Fruit fly (Drosophila melanogaster): ENCODE data around the gene GstD9.

GstD9 gene

dm6 chr3R:12408160-12408559 lies 40.8 kb upstream of the GstD9 start, which contains the start of gene CG5196 (continued):
- no peak for TF ChIP-seq CG3407 (GFP tag; optimal IDR thresholded peaks at IDR 0.05)
- TF ChIP-seq CG30403 (GFP tag; optimal IDR thresholded peaks at IDR 0.05), result no peak
- peak; percentile 49 for TF ChIP-seq Med (GFP tag)
- TF ChIP-seq grn (GFP tag; optimal IDR thresholded peaks at IDR 0.05), result no peak
- TF ChIP-seq Optix (GFP tag; IDR thresholded peaks at IDR 0.05), result no peak
- TF ChIP-seq chinmo (GFP tag; IDR thresholded peaks at IDR 0.05; ENCODE audit: partially characterized antibody), result peak; percentile 67; the same call in 1 of the 4 replicates
- TF ChIP-seq CG15269 (tag; optimal IDR thresholded peaks at IDR 0.05), result no peak
- TF ChIP-seq CG2199 (GFP tag; IDR thresholded peaks at IDR 0.05), result no peak
- peak; percentile 89 for TF ChIP-seq zen (tag; optimal IDR thresholded peaks at IDR 0.05)
- TF ChIP-seq CG3163 (GFP tag; optimal IDR thresholded peaks at IDR 0.05), result no peak
- no peak for TF ChIP-seq Atf-2 (GFP tag; optimal IDR thresholded peaks at IDR 0.05)
- no peak for TF ChIP-seq Bdp1 (GFP tag; optimal IDR thresholded peaks at IDR 0.05)
- no peak for TF ChIP-seq CG2129 (GFP tag; IDR thresholded peaks at IDR 0.05; ENCODE audit: partially characterized antibody)
- TF ChIP-seq ci (GFP tag; IDR thresholded peaks at IDR 0.05), result no peak; the same call in 2 of the 3 replicates
- TF ChIP-seq gsb (GFP tag; IDR thresholded peaks at IDR 0.05), result no peak
- no peak for TF ChIP-seq CG1529 (GFP tag; optimal IDR thresholded peaks at IDR 0.05)
- TF ChIP-seq H15 (GFP tag; IDR thresholded peaks at IDR 0.05), result no peak
- no peak for TF ChIP-seq gce (GFP tag; IDR thresholded peaks at IDR 0.05)
- 0 out of 3 replicates have a peak, but pooled peaks have one; percentile 27 for TF ChIP-seq zfh1 (GFP tag; IDR thresholded peaks at IDR 0.05)
- TF ChIP-seq CG11696 (GFP tag; IDR thresholded peaks at IDR 0.05), result no peak
- TF ChIP-seq CG8478 (optimal IDR thresholded peaks at IDR 0.05), result no peak
- TF ChIP-seq CG42726 (GFP tag; IDR thresholded peaks at IDR 0.05; ENCODE audit: partially characterized antibody), result no peak
- TF ChIP-seq ham (GFP tag; IDR thresholded peaks at IDR 0.05), result no peak
- TF ChIP-seq BEAF-32 (GFP tag; optimal IDR thresholded peaks at IDR 0.05), result peak; percentile 73
- TF ChIP-seq ems (GFP tag; optimal IDR thresholded peaks at IDR 0.05), result no peak
- TF ChIP-seq chif (GFP tag; optimal IDR thresholded peaks at IDR 0.05), result no peak
- TF ChIP-seq Oli (tag; optimal IDR thresholded peaks at IDR 0.05), result no peak
- no peak for TF ChIP-seq fd102C (GFP tag; optimal IDR thresholded peaks at IDR 0.05)
- no peak for TF ChIP-seq aop (GFP tag; IDR thresholded peaks at IDR 0.05)
- no peak for TF ChIP-seq CG8388 (GFP tag; optimal IDR thresholded peaks at IDR 0.05)
- peak; percentile 20; the same call in 1 of the 2 replicates for TF ChIP-seq sob (GFP tag; IDR thresholded peaks at IDR 0.05)
- TF ChIP-seq cas (GFP tag; IDR thresholded peaks at IDR 0.05), result no peak
- TF ChIP-seq CG7786 (GFP tag; optimal IDR thresholded peaks at IDR 0.05), result no peak
- peak; percentile 30 for TF ChIP-seq NfI (GFP tag; optimal IDR thresholded peaks at IDR 0.05)
- TF ChIP-seq ab (GFP tag; optimal IDR thresholded peaks at IDR 0.05), result no peak
- TF ChIP-seq CG3847 (GFP tag; IDR thresholded peaks at IDR 0.05), result no peak; the same call in 1 of the 2 replicates
- no peak for TF ChIP-seq ase (GFP tag; IDR thresholded peaks at IDR 0.05)
- 0 out of 2 replicates have a peak, but pooled peaks have one; percentile 12 for TF ChIP-seq Xrp1 (GFP tag; IDR thresholded peaks at IDR 0.05)
- TF ChIP-seq Neu2 (GFP tag; optimal IDR thresholded peaks at IDR 0.05; ENCODE audit: borderline replicate concordance), result no peak
- no peak for TF ChIP-seq B-H1 (GFP tag; IDR thresholded peaks at IDR 0.05)
- TF ChIP-seq CG7928 (GFP tag; optimal IDR thresholded peaks at IDR 0.05), result peak; percentile 7
- no peak for TF ChIP-seq crp (GFP tag; optimal IDR thresholded peaks at IDR 0.05)
- no peak for TF ChIP-seq ssp (GFP tag; IDR thresholded peaks at IDR 0.05)
- peak; percentile 11 for TF ChIP-seq lilli (GFP tag; optimal IDR thresholded peaks at IDR 0.05)
- no peak for TF ChIP-seq phol (tag; optimal IDR thresholded peaks at IDR 0.05)
- TF ChIP-seq pita (GFP tag; optimal IDR thresholded peaks at IDR 0.05), result no peak
- peak; percentile 78 for TF ChIP-seq CG3995 (GFP tag; optimal IDR thresholded peaks at IDR 0.05)
- TF ChIP-seq CG16815 (GFP tag; optimal IDR thresholded peaks at IDR 0.05), result no peak
- peak; percentile 87 for TF ChIP-seq E2f2 (GFP tag; IDR thresholded peaks at IDR 0.05)
- peak; percentile 41 for TF ChIP-seq Hmr (GFP tag; optimal IDR thresholded peaks at IDR 0.05)
- TF ChIP-seq luna (GFP tag; optimal IDR thresholded peaks at IDR 0.05), result no peak
- no peak for TF ChIP-seq CG10462 (GFP tag; optimal IDR thresholded peaks at IDR 0.05)
